Fruit fly (Drosophila melanogaster): ENCODE data around the gene CG42680.

dm6 chr2L:14568507-14569104 is 19.4 kb downstream of the CG42680 start:
- TF ChIP-seq psq (optimal IDR thresholded peaks at IDR 0.05) (no peak), insv (optimal IDR thresholded peaks at IDR 0.05) (no peak), Sin3A (optimal IDR thresholded peaks at IDR 0.05) (no peak)

Measured in Kc167 (cell line).